Fruit fly (Drosophila melanogaster) whole organism, embryonic: Measurements from ENCODE around the gene Arp3.

Source experiments
- Antp ChIP-seq: fragments of 200-800 bp; sonication (Bioruptor generic); optimal IDR thresholded peaks from 3 replicates; lab custom pipeline; 2016; ENCODE audit warnings: missing biosample characterization, missing genetic modification characterization
- Atf3 ChIP-seq: fragments of 200-800 bp; sonication (Bioruptor generic); optimal IDR thresholded peaks from 3 replicates; lab custom pipeline; 2016; ENCODE audit warnings: missing biosample characterization, missing genetic modification characterization
- CG10209 ChIP-seq: fragments of 200-800 bp; sonication (Bioruptor generic); optimal IDR thresholded peaks from 3 replicates; lab custom pipeline; 2017; ENCODE audit warnings: missing biosample characterization, mild to moderate bottlenecking, missing genetic modification characterization, missing genetic modification reagents
- CG10321 ChIP-seq: fragments of 200-800 bp; sonication (Bioruptor generic); IDR thresholded peaks from 2 replicates; pipeline ENCODE4 v1.3.6; 2022; ENCODE audit warnings: missing biosample characterization, missing genetic modification characterization
- CG10565 ChIP-seq: fragments of 200-800 bp; sonication (Bioruptor generic); optimal IDR thresholded peaks from 3 replicates; lab custom pipeline; 2016; ENCODE audit warnings: missing biosample characterization, mild to moderate bottlenecking, missing genetic modification characterization
- CG12769 ChIP-seq: fragments of 200-800 bp; sonication (Bioruptor generic); optimal IDR thresholded peaks from 2 replicates; lab custom pipeline; 2019; ENCODE audit warnings: missing biosample characterization, mild to moderate bottlenecking, missing genetic modification characterization, moderate library complexity
- CG12942 ChIP-seq: fragments of 200-800 bp; sonication (Bioruptor generic); optimal IDR thresholded peaks from 3 replicates; lab custom pipeline; 2016; ENCODE audit warnings: missing biosample characterization, missing genetic modification characterization
- CG13287 ChIP-seq: fragments of 200-800 bp; sonication (Bioruptor generic); IDR thresholded peaks from 2 replicates; pipeline ENCODE4 v1.3.6; 2022; ENCODE audit warnings: missing biosample characterization, missing genetic modification characterization; ENCODE audit not compliant: partially characterized antibody
- CG14050 ChIP-seq: fragments of 200-800 bp; sonication (Bioruptor generic); IDR thresholded peaks from 3 replicates; pipeline ENCODE4 v1.3.6; 2022; ENCODE audit warnings: missing biosample characterization, missing genetic modification characterization
- CG15269 ChIP-seq: fragments of 200-800 bp; sonication (Bioruptor generic); optimal IDR thresholded peaks from 2 replicates; lab custom pipeline; 2018; ENCODE audit warnings: missing biosample characterization, mild to moderate bottlenecking, missing genetic modification characterization, moderate library complexity
- CG15601 ChIP-seq: fragments of 200-800 bp; sonication (Bioruptor generic); optimal IDR thresholded peaks from 3 replicates; lab custom pipeline; 2019; ENCODE audit warnings: missing biosample characterization, mild to moderate bottlenecking, missing genetic modification characterization, moderate library complexity
- CG16813 ChIP-seq: fragments of 200-800 bp; sonication (Bioruptor generic); IDR thresholded peaks from 3 replicates; pipeline ENCODE4 v1.3.6; 2022; ENCODE audit warnings: missing biosample characterization, missing genetic modification characterization; ENCODE audit not compliant: partially characterized antibody
- CG1832 ChIP-seq: fragments of 200-800 bp; sonication (Bioruptor generic); optimal IDR thresholded peaks from 2 replicates; lab custom pipeline; 2017; ENCODE audit warnings: missing biosample characterization, mild to moderate bottlenecking, missing genetic modification characterization, inconsistent platforms
- CG3065 ChIP-seq: fragments of 200-800 bp; sonication (Bioruptor generic); optimal IDR thresholded peaks from 2 replicates; lab custom pipeline; 2016; ENCODE audit warnings: missing biosample characterization, missing genetic modification characterization
- CG33557 ChIP-seq: fragments of 200-800 bp; sonication (Bioruptor generic); optimal IDR thresholded peaks from 2 replicates; lab custom pipeline; 2019; ENCODE audit warnings: missing biosample characterization, mild to moderate bottlenecking, missing genetic modification characterization, moderate library complexity
- CG34224 ChIP-seq: fragments of 200-800 bp; sonication (Bioruptor generic); IDR thresholded peaks from 3 replicates; pipeline ENCODE4 v1.3.6; 2022; ENCODE audit warnings: missing biosample characterization, missing genetic modification characterization; ENCODE audit not compliant: partially characterized antibody
- CG4730 ChIP-seq: fragments of 200-800 bp; sonication (Bioruptor generic); IDR thresholded peaks from 2 replicates; pipeline ENCODE4 v1.3.6; 2022; ENCODE audit warnings: missing biosample characterization, missing genetic modification characterization
- CG4820 ChIP-seq: fragments of 200-800 bp; sonication (Bioruptor generic); optimal IDR thresholded peaks from 3 replicates; lab custom pipeline; 2016; ENCODE audit warnings: missing biosample characterization, missing genetic modification characterization
- CG6254 ChIP-seq: fragments of 200-800 bp; sonication (Bioruptor generic); optimal IDR thresholded peaks from 3 replicates; lab custom pipeline; 2017; ENCODE audit warnings: mild to moderate bottlenecking, missing biosample characterization, missing genetic modification reagents, missing genetic modification characterization
- CG7271 ChIP-seq: fragments of 200-800 bp; sonication (Bioruptor generic); optimal IDR thresholded peaks from 2 replicates; lab custom pipeline; 2018; ENCODE audit warnings: missing biosample characterization, mild to moderate bottlenecking, missing genetic modification characterization, moderate library complexity
- CG9727 ChIP-seq: fragments of 200-800 bp; sonication (Bioruptor generic); optimal IDR thresholded peaks from 3 replicates; lab custom pipeline; 2017; ENCODE audit warnings: missing biosample characterization, mild to moderate bottlenecking, missing genetic modification characterization
- Dll ChIP-seq: fragments of 200-800 bp; sonication (Bioruptor generic); IDR thresholded peaks from 4 replicates; pipeline ENCODE4 v1.3.6; 2022; ENCODE audit warnings: missing biosample characterization, missing genetic modification characterization; ENCODE audit not compliant: partially characterized antibody
- Dp ChIP-seq: fragments of 200-800 bp; sonication (Bioruptor generic); optimal IDR thresholded peaks from 2 replicates; lab custom pipeline; 2018; ENCODE audit warnings: missing biosample characterization, mild to moderate bottlenecking, missing genetic modification characterization, moderate library complexity
- Drgx ChIP-seq: fragments of 200-800 bp; sonication (Bioruptor generic); IDR thresholded peaks from 2 replicates; pipeline ENCODE4 v1.3.6; 2022; ENCODE audit warnings: missing biosample characterization, missing genetic modification characterization
- ERR ChIP-seq: fragments of 200-800 bp; sonication (Bioruptor generic); optimal IDR thresholded peaks from 2 replicates; lab custom pipeline; 2016; ENCODE audit warnings: missing biosample characterization, missing genetic modification characterization
- Elba2 ChIP-seq: fragments of 200-800 bp; sonication (Bioruptor generic); optimal IDR thresholded peaks from 3 replicates; lab custom pipeline; 2016; ENCODE audit warnings: missing biosample characterization, missing genetic modification characterization
- HmgZ ChIP-seq: fragments of 200-800 bp; sonication (Bioruptor generic); optimal IDR thresholded peaks from 2 replicates; lab custom pipeline; 2018; ENCODE audit warnings: missing biosample characterization, mild to moderate bottlenecking, missing genetic modification characterization
- Nf-YB ChIP-seq: fragments of 200-800 bp; sonication (Bioruptor generic); optimal IDR thresholded peaks from 3 replicates; lab custom pipeline; 2019; ENCODE audit warnings: missing biosample characterization, mild to moderate bottlenecking, missing genetic modification characterization, moderate library complexity
- Ptx1 ChIP-seq: fragments of 200-800 bp; sonication (Bioruptor generic); IDR thresholded peaks from 2 replicates; pipeline ENCODE4 v1.3.6; 2022; ENCODE audit warnings: missing biosample characterization, missing genetic modification characterization
- Stat92E ChIP-seq, 3 experiments: fragments of >200 bp in 2 of 3; fragments of 200-800 bp in 1 of 3; sonication (Bioruptor generic) in 1 of 3; optimal IDR thresholded peaks; 2 replicates each; lab custom pipeline; 2017 to 2019; ENCODE audit warnings: missing biosample characterization in 3 of 3, missing genetic modification characterization in 3 of 3, mild to moderate bottlenecking in 1 of 3, moderate library complexity in 1 of 3
- ap ChIP-seq: fragments of 200-800 bp; sonication (Bioruptor generic); IDR thresholded peaks from 2 replicates; pipeline ENCODE4 v1.3.6; 2022; ENCODE audit warnings: missing biosample characterization, missing genetic modification characterization
- ase ChIP-seq: fragments of 200-800 bp; sonication (Bioruptor generic); IDR thresholded peaks from 3 replicates; pipeline ENCODE4 v1.3.6; 2022; ENCODE audit warnings: missing biosample characterization, missing genetic modification characterization
- ato ChIP-seq: fragments of 200-800 bp; sonication (Bioruptor generic); IDR thresholded peaks from 2 replicates; pipeline ENCODE4 v1.3.6; 2022; ENCODE audit warnings: missing biosample characterization, missing genetic modification characterization; ENCODE audit not compliant: partially characterized antibody
- chif ChIP-seq, 2 experiments: fragments of 200-800 bp; sonication (Bioruptor generic); optimal IDR thresholded peaks; 3 replicates each; lab custom pipeline; 2016; ENCODE audit warnings: missing biosample characterization in 2 of 2, missing genetic modification characterization in 2 of 2
- chm ChIP-seq: fragments of 200-800 bp; sonication (Bioruptor generic); IDR thresholded peaks from 2 replicates; pipeline ENCODE4 v1.3.6; 2022; ENCODE audit warnings: missing biosample characterization, missing genetic modification characterization
- dimm ChIP-seq: fragments of 200-800 bp; sonication (Bioruptor generic); IDR thresholded peaks from 2 replicates; pipeline ENCODE4 v1.3.6; 2022; ENCODE audit warnings: missing biosample characterization, missing genetic modification characterization
- dmrt99B ChIP-seq: fragments of 200-800 bp; sonication (Bioruptor generic); optimal IDR thresholded peaks from 2 replicates; lab custom pipeline; 2018; ENCODE audit warnings: missing biosample characterization, mild to moderate bottlenecking, missing genetic modification characterization, moderate library complexity
- dpn ChIP-seq, 2 experiments: fragments of 200-800 bp; sonication (Bioruptor generic); optimal IDR thresholded peaks; 3 replicates each; lab custom pipeline; 2016; ENCODE audit warnings: missing biosample characterization in 2 of 2, missing genetic modification characterization in 2 of 2
- en ChIP-seq: fragments of 200-800 bp; sonication (Bioruptor generic); optimal IDR thresholded peaks from 2 replicates; lab custom pipeline; 2016; ENCODE audit warnings: missing biosample characterization, missing genetic modification characterization
- fd3F ChIP-seq: fragments of 200-800 bp; sonication (Bioruptor generic); optimal IDR thresholded peaks from 2 replicates; lab custom pipeline; 2018; ENCODE audit warnings: missing biosample characterization, mild to moderate bottlenecking, missing genetic modification characterization, moderate library complexity
- fu2 ChIP-seq: fragments of 200-800 bp; sonication (Bioruptor generic); optimal IDR thresholded peaks from 2 replicates; lab custom pipeline; 2016; ENCODE audit warnings: missing biosample characterization, missing genetic modification characterization
- klu ChIP-seq: fragments of 200-800 bp; sonication (Bioruptor generic); IDR thresholded peaks from 2 replicates; pipeline ENCODE4 v1.3.6; 2022; ENCODE audit warnings: missing biosample characterization, missing genetic modification characterization
- lov ChIP-seq, 2 experiments: fragments of 200-800 bp in 1 of 2; fragments of >200 bp in 1 of 2; sonication (Bioruptor generic) in 1 of 2; IDR thresholded peaks in 1 of 2; optimal IDR thresholded peaks in 1 of 2; 2 replicates in 1 of 2; 3 replicates in 1 of 2; pipeline versions ENCODE4 v1.3.6 to Lab custom; 2017 to 2022; ENCODE audit warnings: missing biosample characterization in 1 of 2, missing genetic modification characterization in 1 of 2
- phol ChIP-seq: fragments of 200-800 bp; sonication (Bioruptor generic); optimal IDR thresholded peaks from 3 replicates; lab custom pipeline; 2018; ENCODE audit warnings: missing biosample characterization, mild to moderate bottlenecking, missing genetic modification characterization, moderate library complexity
- rib ChIP-seq: fragments of 200-800 bp; sonication (Bioruptor generic); IDR thresholded peaks from 2 replicates; pipeline ENCODE4 v1.3.6; 2022; ENCODE audit warnings: missing biosample characterization, missing genetic modification characterization
- shn ChIP-seq: fragments of 200-800 bp; sonication (Bioruptor generic); optimal IDR thresholded peaks from 3 replicates; lab custom pipeline; 2016; ENCODE audit warnings: missing biosample characterization, missing genetic modification characterization
- zen ChIP-seq: fragments of 200-800 bp; sonication (Bioruptor generic); optimal IDR thresholded peaks from 3 replicates; lab custom pipeline; 2018; ENCODE audit warnings: missing biosample characterization, mild to moderate bottlenecking, missing genetic modification characterization, moderate library complexity
- zen2 ChIP-seq: fragments of 200-800 bp; sonication (Bioruptor generic); IDR thresholded peaks from 3 replicates; pipeline ENCODE4 v1.3.6; 2022; ENCODE audit warnings: missing biosample characterization, missing genetic modification characterization; ENCODE audit not compliant: partially characterized antibody

The Arp3 gene

dm6 chr3L:8137448-8137906 lies 21.8 kb upstream of the Arp3 start, which contains the start of the genes Setx and mus301 (continued):
- TF ChIP-seq chif (GFP tag; optimal IDR thresholded peaks at IDR 0.05; lab: Kevin White, UChicago) (peak; percentile 61 to 86), CG4730 (GFP tag; lab: Robert Waterston, UW) (peak; percentile 36; the same call in 1 of the 2 replicates), CG7271 (tag; lab: Kevin White, UChicago) (peak; percentile 2), CG34224 (GFP tag; lab: Robert Waterston, UW) (no peak), CG1832 (GFP tag; lab: Kevin White, UChicago) (no peak), klu (GFP tag; lab: Robert Waterston, UW) (peak; percentile 72), ap (peak; percentile 20; the same call in 1 of the 2 replicates), Atf3 (peak; percentile 74), zen2 (GFP tag; lab: Robert Waterston, UW) (no peak), CG10321 (GFP tag; lab: Robert Waterston, UW) (0 out of 2 replicates have a peak, but pooled peaks have one; percentile 35), CG4820 (GFP tag; lab: Kevin White, UChicago) (peak; percentile 80), CG9727 (peak; percentile 82), Dp (GFP tag; lab: Kevin White, UChicago) (peak; percentile 85), dpn (GFP tag; optimal IDR thresholded peaks at IDR 0.05; lab: Kevin White, UChicago) (peak; percentile 83 to 90), Drgx (GFP tag; lab: Robert Waterston, UW) (no peak), Ptx1 (peak; percentile 79), shn (peak; percentile 76), Dll (GFP tag; lab: Robert Waterston, UW) (0 out of 4 replicates have a peak, but pooled peaks have one; percentile 37), CG15269 (tag; lab: Kevin White, UChicago) (no peak), CG15601 (peak; percentile 75), dimm (no peak), lov (optimal IDR thresholded peaks at IDR 0.05; lab: Kevin White, UChicago) (no peak), lov (GFP tag; IDR thresholded peaks at IDR 0.05; lab: Robert Waterston, UW) (no peak), CG12769 (no peak), CG3065 (peak; percentile 39), fd3F (peak; percentile 63), Nf-YB (GFP tag; lab: Kevin White, UChicago) (peak; percentile 30), Elba2 (peak; percentile 98), dmrt99B (tag; lab: Kevin White, UChicago) (no peak), Stat92E (GFP tag; optimal IDR thresholded peaks at IDR 0.05; lab: Kevin White, UChicago) (peak in 1 of 3 experiments; percentile 19), zen (tag; lab: Kevin White, UChicago) (peak; percentile 88), CG14050 (GFP tag; lab: Robert Waterston, UW) (0 out of 3 replicates have a peak, but pooled peaks have one; percentile 10), Antp (GFP tag; lab: Kevin White, UChicago) (peak; percentile 77), HmgZ (tag; lab: Kevin White, UChicago) (peak; percentile 88), chm (GFP tag; lab: Robert Waterston, UW) (no peak), CG10209 (peak; percentile 79), rib (GFP tag; lab: Robert Waterston, UW) (peak; percentile 73), ato (GFP tag; lab: Robert Waterston, UW) (no peak), ase (GFP tag; lab: Robert Waterston, UW) (peak; percentile 46; the same call in 2 of the 3 replicates), en (no peak), CG33557 (peak; percentile 69), CG13287 (GFP tag; lab: Robert Waterston, UW) (peak; percentile 49), ERR (peak; percentile 60), phol (tag; lab: Kevin White, UChicago) (peak; percentile 88), CG10565 (peak; percentile 48), CG16813 (GFP tag; lab: Robert Waterston, UW) (no peak), CG12942 (GFP tag; lab: Kevin White, UChicago) (peak; percentile 88), fu2 (GFP tag; lab: Kevin White, UChicago) (peak; percentile 82), CG6254 (GFP tag; lab: Kevin White, UChicago) (peak; percentile 48)
